Fruit fly (Drosophila melanogaster): ENCODE data around the gene bbx.
A peak's percentile ranks its signal among the peaks of the same experiment; 100 is the strongest.

DNA sequence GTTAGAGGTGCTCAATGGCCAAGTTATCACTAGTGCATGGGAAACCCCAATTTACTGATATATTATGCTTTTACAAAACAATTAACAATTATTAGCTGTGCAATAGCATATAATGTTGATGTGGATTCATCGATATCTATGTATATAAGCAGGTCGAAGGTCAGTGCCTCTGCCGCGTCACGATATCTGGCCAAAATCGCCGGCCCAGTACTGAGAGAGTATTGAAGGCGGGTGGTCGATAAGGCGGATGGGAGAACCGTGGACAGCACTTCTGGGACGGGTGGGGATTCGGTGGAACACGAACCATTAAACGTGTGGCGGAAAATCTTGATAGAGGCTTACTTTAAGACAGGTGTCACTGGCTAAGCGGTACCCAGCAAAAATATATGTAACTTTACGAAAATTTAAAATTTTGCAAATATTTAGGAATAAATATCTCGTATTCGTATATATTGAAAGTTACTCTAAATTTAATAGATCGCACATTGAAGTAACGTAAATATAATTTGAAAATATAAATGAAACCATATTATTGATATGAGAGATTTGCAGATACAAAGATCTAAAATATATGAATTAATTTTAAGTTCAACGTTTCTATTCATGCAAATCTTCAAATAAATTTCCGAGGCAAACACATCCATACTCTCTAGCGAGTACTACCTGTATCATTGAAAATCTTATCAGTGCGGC, 40.4 kb upstream of the bbx start:
- TF ChIP-seq br (GFP tag; optimal IDR thresholded peaks at IDR 0.05) (no peak), h (GFP tag; optimal IDR thresholded peaks at IDR 0.05) (peak; percentile 79), sv (GFP tag; optimal IDR thresholded peaks at IDR 0.05) (no peak), CG32264 (GFP tag; optimal IDR thresholded peaks at IDR 0.05) (no peak), N (GFP tag; optimal IDR thresholded peaks at IDR 0.05) (no peak), rgr (GFP tag; optimal IDR thresholded peaks at IDR 0.05) (no peak), dmrt93B (GFP tag; optimal IDR thresholded peaks at IDR 0.05) (no peak), Vsx2 (GFP tag; optimal IDR thresholded peaks at IDR 0.05; ENCODE audit: partially characterized antibody) (no peak), brk (GFP tag; optimal IDR thresholded peaks at IDR 0.05) (no peak), pan (optimal IDR thresholded peaks at IDR 0.05) (no peak)

Data from whole organism, wandering third instar larva.